Fruit fly (Drosophila melanogaster): ENCODE data around the gene sNPF-R.

Gene sNPF-R

dm6 chr3L:20062546-20062945 is 26.3 kb downstream of the sNPF-R start:
- TF ChIP-seq CG17801 (GFP tag; optimal IDR thresholded peaks at IDR 0.05; ENCODE audit: partially characterized antibody): no peak

DNA sequence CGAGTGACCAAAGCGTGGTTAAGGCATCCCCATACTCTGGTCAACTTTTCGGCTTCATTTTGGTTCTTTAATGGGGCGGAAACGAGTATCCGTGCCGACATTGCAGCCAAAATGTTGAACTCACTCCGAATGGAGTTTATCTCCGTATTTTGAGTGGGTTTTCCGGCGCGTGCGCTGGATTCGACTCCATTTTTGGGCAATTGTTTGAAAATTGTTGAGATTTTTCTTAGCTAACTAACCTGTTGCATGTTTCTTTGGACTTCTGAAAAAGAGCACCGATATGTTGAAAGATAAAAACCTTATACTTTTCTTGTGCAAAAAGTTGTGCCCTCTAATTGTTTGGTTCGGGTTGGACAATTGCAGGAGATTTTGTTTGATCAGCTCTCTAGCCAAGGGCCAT is 52.2 kb downstream of the sNPF-R start:
- no peak for TF ChIP-seq CG17801 (GFP tag; optimal IDR thresholded peaks at IDR 0.05; ENCODE audit: partially characterized antibody)

dm6 chr3L:20028753-20029152 is 60.1 kb downstream of the sNPF-R start, which contains the start of gene Lamtor1:
TSS of gene Lamtor1 (minus strand) at chr3L:20029020.
- TF ChIP-seq CG17801 (GFP tag; optimal IDR thresholded peaks at IDR 0.05; ENCODE audit: partially characterized antibody): no peak

- no peak for TF ChIP-seq CG17801 (GFP tag; optimal IDR thresholded peaks at IDR 0.05; ENCODE audit: partially characterized antibody)
Measured at dm6 chr3L:20027735-20028134, 61.1 kb downstream of the sNPF-R start, which contains the start of gene CG14183. TSS of gene CG14183 (minus strand) at chr3L:20027835.

All from ovary, adult (tissue).